Worm (Caenorhabditis elegans): Measurements from ENCODE around the gene srg-34.
A peak's percentile ranks its signal among the peaks of the same experiment; 100 is the strongest.

srg-34 gene

ce11 chrV:18581393-18582113, 16.9 kb upstream of the srg-34 start:
- TF ChIP-seq unc-120 (tag; optimal IDR thresholded peaks at IDR 0.05; ENCODE audit: poor library complexity, severe bottlenecking) = peak; percentile 90
- no peak for TF ChIP-seq sptf-1 (tag; optimal IDR thresholded peaks at IDR 0.05)
- TF ChIP-seq flh-1 (GFP tag; optimal IDR thresholded peaks at IDR 0.05) = no peak
- TF ChIP-seq mep-1 (tag; optimal IDR thresholded peaks at IDR 0.05) = no peak
- no peak for TF ChIP-seq pha-4 (tag; optimal IDR thresholded peaks at IDR 0.05)
- no peak for TF ChIP-seq lin-13 (tag; optimal IDR thresholded peaks at IDR 0.05)
- TF ChIP-seq mls-2 (tag; optimal IDR thresholded peaks at IDR 0.05) = no peak
- no peak for TF ChIP-seq elt-1 (tag; optimal IDR thresholded peaks at IDR 0.05; ENCODE audit: borderline replicate concordance, insufficient read depth)
- no peak for TF ChIP-seq nhr-76 (tag; optimal IDR thresholded peaks at IDR 0.05)
- TF ChIP-seq unc-39 (tag; optimal IDR thresholded peaks at IDR 0.05) = no peak
- peak; percentile 98 for TF ChIP-seq unc-62 (GFP tag; optimal IDR thresholded peaks at IDR 0.05)
- no peak for TF ChIP-seq ceh-43 (GFP tag; optimal IDR thresholded peaks at IDR 0.05)
- no peak for TF ChIP-seq ceh-39 (tag; optimal IDR thresholded peaks at IDR 0.05)
- no peak for TF ChIP-seq blmp-1 (tag; optimal IDR thresholded peaks at IDR 0.05)
- TF ChIP-seq cnd-1 (tag; optimal IDR thresholded peaks at IDR 0.05) = no peak
- TF ChIP-seq elt-3 (tag; optimal IDR thresholded peaks at IDR 0.05) = no peak
- peak; percentile 55 for TF ChIP-seq mab-5 (tag; optimal IDR thresholded peaks at IDR 0.05)
- TF ChIP-seq hlh-1 (tag; optimal IDR thresholded peaks at IDR 0.05) = peak; percentile 100
- no peak for TF ChIP-seq ham-2 (GFP tag; optimal IDR thresholded peaks at IDR 0.05)
- TF ChIP-seq zip-8 (tag; optimal IDR thresholded peaks at IDR 0.05) = no peak

ce11 chrV:18579684-18580083, 15.0 kb upstream of the srg-34 start, which contains the start of gene Y51A2D.13:
TSS of gene Y51A2D.13 (minus strand) at chrV:18579784.
- TF ChIP-seq elt-3 (tag; optimal IDR thresholded peaks at IDR 0.05) (no peak), ham-2 (GFP tag; optimal IDR thresholded peaks at IDR 0.05) (no peak), unc-39 (tag; optimal IDR thresholded peaks at IDR 0.05) (no peak)

- TF ChIP-seq blmp-1 (tag; optimal IDR thresholded peaks at IDR 0.05) (no peak), nhr-237 (tag; optimal IDR thresholded peaks at IDR 0.05) (no peak), unc-39 (tag; optimal IDR thresholded peaks at IDR 0.05) (no peak), lsy-2 (tag; optimal IDR thresholded peaks at IDR 0.05) (no peak), tbx-8 (GFP tag; optimal IDR thresholded peaks at IDR 0.05) (no peak), unc-120 (tag; optimal IDR thresholded peaks at IDR 0.05; ENCODE audit: poor library complexity, severe bottlenecking) (no peak)
Measured at ce11 chrV:18578306-18578705, 13.6 kb upstream of the srg-34 start.

ce11 chrV:18577458-18578078, 12.9 kb upstream of the srg-34 start:
- no peak for TF ChIP-seq bed-3 (GFP tag; optimal IDR thresholded peaks at IDR 0.05)
- TF ChIP-seq nhr-28 (tag; optimal IDR thresholded peaks at IDR 0.05) = no peak
- TF ChIP-seq snpc-4 (tag; optimal IDR thresholded peaks at IDR 0.05) = no peak
- no peak for TF ChIP-seq M03D4.4 (tag; optimal IDR thresholded peaks at IDR 0.05)
- TF ChIP-seq sem-2 (GFP tag; optimal IDR thresholded peaks at IDR 0.05) = no peak
- no peak for TF ChIP-seq mab-5 (tag; optimal IDR thresholded peaks at IDR 0.05)
- TF ChIP-seq ceh-83 (GFP tag; optimal IDR thresholded peaks at IDR 0.05) = no peak
- no peak for TF ChIP-seq lin-32 (GFP tag; optimal IDR thresholded peaks at IDR 0.05)
- TF ChIP-seq unc-62 (GFP tag; optimal IDR thresholded peaks at IDR 0.05) = no peak
- TF ChIP-seq pha-4 (tag; optimal IDR thresholded peaks at IDR 0.05) = no peak
- no peak for TF ChIP-seq elt-1 (tag; optimal IDR thresholded peaks at IDR 0.05; ENCODE audit: borderline replicate concordance, insufficient read depth)
- TF ChIP-seq tbx-8 (GFP tag; optimal IDR thresholded peaks at IDR 0.05) = no peak
- TF ChIP-seq mep-1 (tag; optimal IDR thresholded peaks at IDR 0.05) = no peak
- TF ChIP-seq ham-2 (GFP tag; optimal IDR thresholded peaks at IDR 0.05) = no peak
- no peak for TF ChIP-seq sptf-1 (tag; optimal IDR thresholded peaks at IDR 0.05)
- TF ChIP-seq elt-3 (tag; optimal IDR thresholded peaks at IDR 0.05) = no peak

- TF ChIP-seq lsy-2 (tag; optimal IDR thresholded peaks at IDR 0.05) (no peak), lin-13 (tag; optimal IDR thresholded peaks at IDR 0.05) (no peak), hlh-1 (tag; optimal IDR thresholded peaks at IDR 0.05) (no peak), sptf-1 (tag; optimal IDR thresholded peaks at IDR 0.05) (no peak), drap-1 (GFP tag; optimal IDR thresholded peaks at IDR 0.05) (no peak), elt-1 (tag; optimal IDR thresholded peaks at IDR 0.05; ENCODE audit: borderline replicate concordance, insufficient read depth) (no peak), lin-32 (GFP tag; optimal IDR thresholded peaks at IDR 0.05) (no peak), ces-1 (GFP tag; optimal IDR thresholded peaks at IDR 0.05) (no peak)
Measured at ce11 chrV:18576128-18576527, 11.4 kb upstream of the srg-34 start.

All from whole organism, mixed stage, embryonic.